Fruit fly (Drosophila melanogaster) S2 (cell line): ENCODE measurements around the gene Snx6.

Experiments
- CG8478 ChIP-seq: fragments of >200 bp; optimal IDR thresholded peaks from 2 replicates; lab custom pipeline; 2018
- CTCF ChIP-seq, 2 experiments: fragments of >200 bp; optimal IDR thresholded peaks; 2 replicates each; lab custom pipeline; 2018

The Snx6 gene

DNA sequence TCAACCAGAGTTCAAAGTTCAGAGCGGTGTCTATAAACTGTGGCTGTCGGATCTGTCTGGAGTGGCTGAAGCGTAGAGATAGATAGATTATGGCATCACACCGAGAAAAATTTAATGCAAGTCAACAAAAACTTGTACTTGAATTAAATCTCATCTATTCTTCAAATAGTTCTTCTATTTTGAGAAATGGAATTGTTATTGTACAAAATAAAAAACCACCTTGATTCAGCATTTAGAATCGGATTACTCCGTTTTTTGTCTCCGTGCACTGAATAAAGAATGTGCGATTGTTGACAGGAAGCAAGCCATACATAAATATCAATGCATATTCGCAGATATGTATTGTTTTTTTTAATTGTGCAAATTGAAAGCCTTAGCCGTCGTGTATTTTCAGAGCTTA is 9.1 kb upstream of the Snx6 start:
- TF ChIP-seq CG8478 (lab: Kevin White, UChicago) = no peak

DNA sequence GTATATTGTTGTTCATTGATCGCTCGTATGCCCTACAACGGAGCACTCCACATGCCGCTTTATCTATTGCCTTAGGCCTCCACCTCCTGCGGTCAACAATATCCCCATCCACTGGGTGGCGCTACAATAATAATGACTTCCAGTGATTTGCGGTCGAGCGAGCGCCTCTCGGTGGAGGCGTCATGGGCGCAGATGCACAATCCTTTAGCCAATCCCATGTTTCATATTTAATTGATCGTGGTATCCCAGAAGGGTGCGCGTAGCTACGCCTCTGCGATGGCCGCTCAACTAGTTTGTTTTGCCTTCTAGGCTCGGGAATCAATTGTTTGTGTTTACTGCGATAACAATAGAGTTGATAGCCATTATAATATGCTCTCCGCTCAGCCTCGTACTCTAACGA is 8.6 kb upstream of the Snx6 start:
- TF ChIP-seq CG8478 (lab: Kevin White, UChicago) (no peak), CTCF (optimal IDR thresholded peaks at IDR 0.05; lab: Kevin White, UChicago) (no peak)

DNA sequence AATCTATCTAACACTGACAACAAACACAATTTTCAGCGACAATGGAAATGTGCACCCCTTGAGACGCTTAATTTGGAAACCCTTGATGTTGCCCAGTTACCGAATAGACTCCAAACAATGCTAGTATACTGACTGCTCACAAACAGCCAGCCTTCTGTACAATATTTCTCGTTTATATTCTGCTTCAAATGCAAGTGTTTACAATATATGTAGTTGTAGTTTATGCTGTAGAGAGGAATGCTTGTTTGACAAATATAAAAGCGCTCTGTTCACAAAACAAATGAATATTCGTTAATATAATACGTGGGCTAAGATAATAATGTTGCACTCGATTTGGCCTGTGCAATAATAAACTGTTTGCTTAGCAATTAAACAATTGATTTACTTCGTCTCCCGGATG is 2.6 kb downstream of the Snx6 start, which contains the start of gene CG8292:
Gene CG8292, minus strand, starts transcription at position 101 of the 400 bp plus-strand sequence.
- TF ChIP-seq CTCF (optimal IDR thresholded peaks at IDR 0.05; lab: Kevin White, UChicago) (no peak), CG8478 (lab: Kevin White, UChicago) (no peak)

DNA sequence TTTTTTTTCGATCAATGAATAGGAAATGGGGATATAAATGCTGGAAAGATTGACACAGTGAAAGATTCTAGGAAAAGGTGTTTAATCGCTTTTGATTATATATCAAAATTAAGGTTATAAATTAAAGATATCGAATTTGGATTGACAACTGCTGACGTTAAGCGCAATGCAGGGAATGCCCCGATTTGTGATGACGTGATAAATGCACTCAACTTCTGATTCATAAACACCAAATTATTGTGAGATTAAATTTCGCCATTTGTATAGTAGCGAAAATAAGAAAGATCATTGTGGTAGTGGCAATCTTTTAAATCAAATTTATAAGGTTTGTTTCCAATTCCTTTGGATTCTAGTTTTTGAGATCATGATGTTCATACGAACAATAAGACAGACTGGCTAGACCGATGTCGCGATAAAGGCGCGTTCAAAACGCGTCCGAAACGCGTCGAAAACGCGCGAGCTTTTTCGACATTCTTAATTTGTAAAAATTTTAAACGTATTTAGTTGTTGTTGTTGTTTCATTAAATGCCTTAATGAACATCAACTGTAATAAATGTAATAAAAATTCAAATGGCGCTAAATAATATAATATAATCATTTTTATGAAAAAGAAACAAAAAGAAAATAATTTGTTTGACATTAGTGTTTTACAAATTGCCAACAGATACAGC is 5.1 kb downstream of the Snx6 start, which contains the start of gene CG8349:
Gene CG8349, plus strand, starts transcription at position 657 of the 671 bp plus-strand sequence.
- TF ChIP-seq CG8478 (lab: Kevin White, UChicago) (no peak), CTCF (optimal IDR thresholded peaks at IDR 0.05; lab: Kevin White, UChicago) (no peak)

DNA sequence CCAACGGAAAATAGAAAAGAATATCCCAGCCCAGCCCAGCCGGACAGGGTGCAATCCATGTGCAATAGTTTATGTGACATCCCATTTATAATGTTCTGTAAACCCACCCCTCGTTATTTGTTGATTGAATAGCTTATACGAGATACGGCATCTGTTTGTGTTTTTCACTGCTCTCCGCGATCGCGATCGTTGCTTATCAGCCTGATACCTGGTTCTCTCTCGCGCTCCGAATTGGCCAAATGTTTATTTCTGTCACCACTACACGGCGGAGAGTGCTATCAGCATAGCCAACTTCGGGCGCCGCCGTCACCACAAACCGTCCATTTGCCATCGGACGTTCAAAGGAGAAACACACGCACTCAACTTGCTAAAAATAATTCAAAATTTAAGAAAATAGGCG is 6.6 kb downstream of the Snx6 start, which contains the start of gene CG8353:
Gene CG8353, plus strand, starts transcription at position 59 of the 400 bp plus-strand sequence.
- no peak for TF ChIP-seq CTCF (optimal IDR thresholded peaks at IDR 0.05; lab: Kevin White, UChicago)
- no peak for TF ChIP-seq CG8478 (lab: Kevin White, UChicago)

DNA sequence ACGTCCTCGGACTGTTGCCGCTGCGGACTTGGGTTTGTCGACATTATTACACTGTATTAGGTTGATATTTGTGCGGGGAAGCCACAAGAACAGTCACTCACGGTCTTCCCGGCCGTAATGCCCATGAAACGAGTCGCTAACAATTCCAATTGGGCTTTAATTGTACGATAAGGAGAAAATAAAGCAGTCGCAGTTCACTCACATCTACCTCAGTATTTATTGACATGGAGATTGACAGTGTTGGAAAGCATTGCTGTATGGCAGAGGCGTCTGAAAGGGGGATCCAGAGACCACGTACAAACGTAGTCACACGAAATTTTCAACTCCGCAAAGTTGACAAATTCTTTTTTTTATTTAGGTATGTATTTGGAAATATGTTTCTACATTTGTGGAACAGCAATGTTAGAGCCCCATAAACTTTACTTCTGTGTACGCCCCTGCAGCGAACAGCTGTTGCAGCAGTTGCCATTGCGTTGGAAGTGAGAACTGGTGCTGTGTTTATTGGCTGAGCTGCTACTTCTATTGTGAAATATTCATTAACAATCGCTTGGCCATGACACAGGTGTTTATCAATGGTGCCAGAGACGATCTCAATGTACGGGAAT is 7.8 kb downstream of the Snx6 start, which contains the start of the genes CG8372 and CG8360:
Gene CG8372, minus strand, starts transcription at position 237 of the 605 bp plus-strand sequence.
Gene CG8360, plus strand, starts transcription at position 294 of the 605 bp plus-strand sequence.
- TF ChIP-seq CTCF (optimal IDR thresholded peaks at IDR 0.05; lab: Kevin White, UChicago) (peak in 1 of 2 experiments; percentile 16), CG8478 (lab: Kevin White, UChicago) (no peak)

DNA sequence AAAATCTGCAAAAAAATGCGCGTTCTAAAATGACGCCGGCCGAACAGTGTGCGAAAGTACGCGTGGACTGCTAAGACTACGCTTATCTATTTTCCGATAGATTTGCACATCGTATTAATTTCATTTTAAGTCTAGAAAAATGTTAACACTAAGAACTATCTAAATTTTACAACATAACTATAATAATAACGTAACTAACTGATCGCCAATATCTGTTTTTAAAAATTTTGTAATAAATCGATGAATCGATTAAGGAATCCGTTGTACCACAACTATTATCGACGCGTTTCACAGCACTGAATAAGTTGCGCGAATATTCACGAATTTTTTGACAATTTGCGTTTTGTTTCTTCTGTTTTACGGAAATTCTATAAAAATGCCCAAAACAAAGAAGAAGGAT is 9.5 kb downstream of the Snx6 start, which contains the start of gene Ssb-c31a:
Gene Ssb-c31a, plus strand, starts transcription at position 278 of the 400 bp plus-strand sequence.
- no peak for TF ChIP-seq CG8478 (lab: Kevin White, UChicago)
- TF ChIP-seq CTCF (optimal IDR thresholded peaks at IDR 0.05; lab: Kevin White, UChicago) = no peak

DNA sequence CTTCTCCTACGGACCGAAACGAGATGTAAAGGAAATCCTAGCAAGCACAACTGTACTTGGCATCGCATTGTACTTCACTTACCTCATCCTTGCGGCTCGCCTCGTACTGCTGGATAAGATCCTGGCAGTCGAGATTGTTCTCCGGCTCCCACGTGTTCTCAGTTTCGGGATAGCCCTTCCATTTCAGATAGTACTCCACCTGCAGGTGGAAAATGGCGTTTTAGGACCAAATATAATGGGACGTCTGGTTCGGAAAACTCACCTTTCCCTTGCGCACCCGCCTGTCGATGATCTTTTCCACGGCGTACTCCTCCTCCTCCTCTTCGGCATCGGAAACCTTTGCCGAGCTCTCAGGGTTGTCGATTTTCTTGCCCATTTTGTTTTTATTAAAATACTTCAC is 10.1 kb downstream of the Snx6 start:
- peak; percentile 47 to 51 for TF ChIP-seq CTCF (optimal IDR thresholded peaks at IDR 0.05; lab: Kevin White, UChicago)
- no peak for TF ChIP-seq CG8478 (lab: Kevin White, UChicago)

DNA sequence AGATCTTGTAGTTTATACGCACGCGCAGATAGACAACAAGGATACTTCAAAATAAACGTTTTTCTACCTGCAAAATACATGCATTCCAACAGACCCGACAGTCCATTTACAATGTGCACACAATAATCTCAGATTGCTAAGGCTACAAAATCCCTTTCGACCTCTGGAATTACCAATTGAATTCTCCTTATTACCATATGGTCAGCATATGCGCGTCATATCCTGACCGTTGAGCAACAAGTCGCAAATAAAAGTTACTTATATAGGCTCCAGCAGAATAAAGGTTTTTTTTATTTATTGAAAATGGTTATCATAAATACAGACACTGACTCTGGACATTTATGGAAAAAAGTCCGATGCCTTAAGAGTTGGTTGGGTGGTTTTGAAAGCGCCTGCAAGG is 11.2 kb downstream of the Snx6 start:
- TF ChIP-seq CG8478 (lab: Kevin White, UChicago) (no peak), CTCF (optimal IDR thresholded peaks at IDR 0.05; lab: Kevin White, UChicago) (no peak)

DNA sequence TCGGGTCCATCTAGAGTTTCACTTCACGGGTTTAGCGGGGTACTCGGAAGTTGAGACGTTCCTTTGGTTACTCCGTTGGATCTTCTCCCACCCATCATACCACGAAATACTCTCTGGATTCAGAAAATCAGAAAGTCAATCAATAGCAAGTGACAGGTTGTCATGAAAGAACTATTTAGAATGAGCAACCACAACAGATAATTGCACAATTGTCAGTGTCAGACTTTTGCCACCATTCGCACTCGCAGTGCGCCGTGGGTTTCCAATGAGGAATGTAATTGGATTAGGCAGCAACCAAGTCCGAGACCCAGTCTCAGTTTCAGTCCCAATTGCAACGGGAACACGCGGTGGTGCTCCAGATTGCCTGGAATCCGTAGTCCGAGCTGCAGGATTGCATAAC is 14.7 kb downstream of the Snx6 start, which contains the start of gene CG8419:
Gene CG8419, plus strand, starts transcription at position 301 of the 400 bp plus-strand sequence.
- TF ChIP-seq CG8478 (lab: Kevin White, UChicago) (no peak), CTCF (optimal IDR thresholded peaks at IDR 0.05; lab: Kevin White, UChicago) (no peak)

DNA sequence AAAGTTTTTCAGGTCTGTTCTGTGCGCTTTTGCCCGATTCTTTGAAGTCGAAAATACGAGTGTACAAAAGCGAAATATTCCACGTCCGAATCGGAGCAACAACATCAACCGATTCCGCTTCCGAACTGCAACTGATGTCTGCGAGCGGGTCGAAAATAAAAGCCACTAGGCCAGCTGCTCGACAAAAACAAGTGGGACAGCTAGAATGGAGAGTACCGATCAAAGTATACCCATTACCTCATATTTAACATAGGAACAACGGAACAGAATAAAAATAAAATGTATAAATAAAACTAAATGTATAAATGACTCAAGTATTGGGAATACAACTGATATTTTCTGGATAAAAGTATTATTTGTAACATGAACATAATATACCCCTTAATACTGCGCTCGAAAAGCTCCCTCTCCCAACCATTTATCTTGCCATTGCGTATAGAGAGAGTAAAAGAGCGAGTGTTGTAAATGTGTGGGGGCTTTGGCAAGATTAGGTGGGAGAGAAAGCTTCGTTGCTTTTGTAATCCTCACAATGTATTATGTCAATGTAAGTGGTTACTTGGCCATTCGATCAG is 15.5 kb downstream of the Snx6 start, which contains the start of gene SLC5A11:
Gene SLC5A11, minus strand, starts transcription at position 137 of the 572 bp plus-strand sequence.
- TF ChIP-seq CTCF (optimal IDR thresholded peaks at IDR 0.05; lab: Kevin White, UChicago) = no peak
- TF ChIP-seq CG8478 (lab: Kevin White, UChicago) = no peak

DNA sequence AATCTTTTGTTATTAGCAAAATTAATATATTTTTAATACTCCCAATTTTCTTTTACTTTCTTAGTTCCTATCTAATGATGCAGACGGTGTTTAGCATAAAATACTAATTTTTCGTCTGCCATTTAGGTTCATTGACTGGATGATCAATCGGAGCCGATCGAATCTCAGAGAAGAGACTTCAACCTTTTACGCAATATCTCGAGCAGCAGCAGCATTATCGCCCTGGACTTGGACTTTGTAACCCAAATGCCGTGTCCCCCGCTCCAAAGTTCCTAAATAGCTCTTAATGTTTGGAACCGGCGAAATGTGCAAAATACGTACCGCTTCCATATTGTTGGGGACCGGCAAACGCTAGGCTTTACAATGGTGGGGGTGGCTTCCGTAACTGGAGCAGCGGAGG is 16.2 kb downstream of the Snx6 start:
- no peak for TF ChIP-seq CTCF (optimal IDR thresholded peaks at IDR 0.05; lab: Kevin White, UChicago)
- TF ChIP-seq CG8478 (lab: Kevin White, UChicago) = no peak

DNA sequence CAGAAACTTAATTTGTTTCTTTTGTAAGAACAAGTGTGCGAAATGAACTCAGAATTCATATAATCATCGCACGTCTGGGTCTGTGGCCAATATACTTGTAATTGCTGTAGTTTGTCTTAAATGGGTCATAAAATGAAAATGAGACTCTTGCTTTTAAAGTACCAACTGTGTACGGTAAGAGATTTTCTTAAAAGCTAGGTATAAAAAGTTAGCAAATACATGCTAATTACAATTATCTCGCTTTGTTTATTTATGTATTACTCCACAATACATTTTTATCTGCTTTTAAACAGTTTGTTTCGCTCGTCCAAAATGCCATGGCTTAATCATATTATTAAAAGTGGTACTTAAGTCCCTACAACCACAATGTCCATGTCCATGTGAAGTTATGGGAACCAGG is 16.8 kb downstream of the Snx6 start:
- no peak for TF ChIP-seq CG8478 (lab: Kevin White, UChicago)
- TF ChIP-seq CTCF (optimal IDR thresholded peaks at IDR 0.05; lab: Kevin White, UChicago) = no peak

DNA sequence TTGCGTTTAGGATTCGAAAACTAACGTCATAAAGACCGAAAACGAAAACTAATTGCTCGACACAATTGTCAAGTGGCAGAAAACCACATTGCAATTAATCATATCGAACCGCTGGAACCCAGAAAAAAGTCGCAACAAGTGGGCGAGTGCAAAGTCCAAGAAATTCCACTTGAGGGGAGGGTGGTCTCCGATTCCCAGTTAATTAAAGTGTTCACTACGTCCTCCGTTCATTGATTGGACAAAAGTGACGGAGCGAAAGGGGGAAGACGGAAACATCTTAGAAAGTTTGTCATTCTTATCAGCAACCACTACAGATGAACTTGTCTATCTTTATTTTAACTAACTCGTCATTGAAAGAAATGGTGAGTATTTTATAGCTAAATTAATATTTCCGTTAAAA is 18.0 kb downstream of the Snx6 start:
- TF ChIP-seq CTCF (optimal IDR thresholded peaks at IDR 0.05; lab: Kevin White, UChicago) (no peak), CG8478 (lab: Kevin White, UChicago) (no peak)

DNA sequence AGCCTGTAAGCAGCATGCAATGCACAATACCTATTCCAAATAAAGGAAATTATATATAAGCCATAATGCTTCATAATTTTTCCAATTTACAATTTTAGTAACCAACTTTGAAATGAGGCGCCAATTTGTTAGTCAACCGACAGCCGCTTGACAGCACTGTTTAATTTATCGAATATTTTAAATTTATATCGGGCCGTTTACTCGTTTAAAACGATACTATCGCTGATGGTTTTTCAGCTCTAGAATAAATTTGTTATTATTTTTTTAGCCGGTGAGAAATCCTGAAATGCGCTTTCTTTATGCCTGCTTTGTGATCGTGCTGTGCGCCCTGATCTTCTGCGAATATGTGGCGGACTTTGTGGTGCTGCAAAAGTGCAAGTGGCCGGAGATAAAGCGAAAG is 21.8 kb downstream of the Snx6 start, which contains the start of gene PGAP5:
Gene PGAP5, plus strand, starts transcription at position 126 of the 400 bp plus-strand sequence.
- TF ChIP-seq CG8478 (lab: Kevin White, UChicago) (no peak), CTCF (optimal IDR thresholded peaks at IDR 0.05; lab: Kevin White, UChicago) (no peak)
